Fruit fly (Drosophila melanogaster) Kc167 (cell line): ENCODE data around the gene CG12104.

ENCODE experiments used
- Myc ChIP-seq: fragments of >200 bp; optimal IDR thresholded peaks from 2 replicates; lab custom pipeline; 2017; ENCODE audit warnings: missing external identifiers
- Sin3A ChIP-seq: fragments of >200 bp; optimal IDR thresholded peaks from 2 replicates; lab custom pipeline; 2018; ENCODE audit warnings: missing external identifiers
- psq ChIP-seq: fragments of >200 bp; optimal IDR thresholded peaks from 2 replicates; lab custom pipeline; 2017; ENCODE audit warnings: missing external identifiers
- ttk ChIP-seq: sonication (Bioruptor generic); optimal IDR thresholded peaks from 2 replicates; lab custom pipeline; 2017; ENCODE audit warnings: missing external identifiers

DNA sequence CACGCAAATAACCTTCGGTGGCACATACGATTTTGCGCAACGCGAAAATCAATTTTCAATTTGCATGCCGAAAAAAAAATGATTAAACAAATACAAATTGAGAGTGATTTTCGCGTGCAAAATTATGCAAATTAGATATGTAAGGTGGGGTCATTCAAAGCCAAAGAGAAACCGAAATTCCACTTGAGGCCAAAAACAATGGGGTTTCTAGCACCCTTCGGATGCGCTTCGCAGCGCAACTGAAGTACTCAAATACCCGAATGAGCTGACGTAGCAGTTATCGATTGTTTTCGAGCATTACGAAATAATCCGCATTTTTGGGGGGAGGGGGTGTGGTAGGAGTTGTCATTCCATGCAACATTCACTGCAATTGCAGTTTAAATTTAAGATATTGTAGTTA lies 21.7 kb downstream of the CG12104 start:
- TF ChIP-seq psq (lab: Kevin White, UChicago): no peak
- TF ChIP-seq Myc (lab: Kevin White, UChicago): no peak
- TF ChIP-seq Sin3A (lab: Kevin White, UChicago): no peak
- no peak for TF ChIP-seq ttk (lab: Kevin White, UChicago)
